Fruit fly (Drosophila melanogaster) whole organism, prepupa: Measurements from ENCODE around the gene Usp5.

Experiments used
- Blimp-1 ChIP-seq: fragments of 200-800 bp; sonication (Bioruptor generic); optimal IDR thresholded peaks from 3 replicates; lab custom pipeline; 2017; ENCODE audit warnings: missing biosample characterization, missing genetic modification characterization, mild to moderate bottlenecking, moderate library complexity, missing genetic modification reagents
- CG10631 ChIP-seq: fragments of 200-800 bp; sonication (Bioruptor generic); optimal IDR thresholded peaks from 2 replicates; lab custom pipeline; 2016; ENCODE audit warnings: missing biosample characterization, missing genetic modification characterization
- CG10669 ChIP-seq: fragments of 200-800 bp; sonication (Bioruptor generic); optimal IDR thresholded peaks from 3 replicates; lab custom pipeline; 2018; ENCODE audit warnings: missing biosample characterization, mild to moderate bottlenecking, missing genetic modification characterization, moderate library complexity
- CG11902 ChIP-seq: fragments of 200-800 bp; sonication (Bioruptor generic); optimal IDR thresholded peaks from 3 replicates; lab custom pipeline; 2016; ENCODE audit warnings: missing biosample characterization, missing genetic modification characterization
- CG15336 ChIP-seq: fragments of 200-800 bp; sonication (Bioruptor generic); IDR thresholded peaks from 2 replicates; pipeline ENCODE4 v1.3.6; 2022; ENCODE audit warnings: missing biosample characterization, missing genetic modification characterization
- CG1621 ChIP-seq: fragments of 200-800 bp; sonication (Bioruptor generic); optimal IDR thresholded peaks from 3 replicates; lab custom pipeline; 2018; ENCODE audit warnings: missing biosample characterization, mild to moderate bottlenecking, missing genetic modification characterization
- CG16779 ChIP-seq: fragments of 200-800 bp; sonication (Bioruptor generic); optimal IDR thresholded peaks from 3 replicates; lab custom pipeline; 2017; ENCODE audit warnings: missing biosample characterization, mild to moderate bottlenecking, missing genetic modification characterization
- CG3032 ChIP-seq: fragments of 200-800 bp; optimal IDR thresholded peaks from 2 replicates; lab custom pipeline; 2019; ENCODE audit warnings: missing biosample characterization, mild to moderate bottlenecking, missing genetic modification characterization, moderate library complexity
- CG31627 ChIP-seq: fragments of 200-800 bp; sonication (Bioruptor generic); optimal IDR thresholded peaks from 3 replicates; lab custom pipeline; 2016; ENCODE audit warnings: missing biosample characterization, missing genetic modification characterization
- CG32006 ChIP-seq: fragments of 200-800 bp; sonication (Bioruptor generic); optimal IDR thresholded peaks from 3 replicates; lab custom pipeline; 2017; ENCODE audit warnings: missing biosample characterization, mild to moderate bottlenecking, missing genetic modification characterization
- CG34406 ChIP-seq: fragments of 200-800 bp; sonication (Bioruptor generic); optimal IDR thresholded peaks from 3 replicates; lab custom pipeline; 2016; ENCODE audit warnings: missing biosample characterization, missing genetic modification characterization
- CG3919 ChIP-seq: fragments of 200-800 bp; sonication (Bioruptor generic); optimal IDR thresholded peaks from 3 replicates; lab custom pipeline; 2016; ENCODE audit warnings: missing biosample characterization, missing genetic modification characterization
- CG6792 ChIP-seq: fragments of 200-800 bp; sonication (Bioruptor generic); optimal IDR thresholded peaks from 3 replicates; lab custom pipeline; 2016; ENCODE audit warnings: missing biosample characterization, missing genetic modification characterization
- CG6854 ChIP-seq: fragments of 200-800 bp; sonication (Bioruptor generic); optimal IDR thresholded peaks from 2 replicates; lab custom pipeline; 2017; ENCODE audit warnings: missing biosample characterization, mild to moderate bottlenecking, missing genetic modification characterization
- CG7368 ChIP-seq: fragments of 200-800 bp; sonication (Bioruptor generic); optimal IDR thresholded peaks from 3 replicates; lab custom pipeline; 2016; ENCODE audit warnings: missing biosample characterization, missing genetic modification characterization
- CG8632 ChIP-seq: fragments of 200-800 bp; sonication (Bioruptor generic); optimal IDR thresholded peaks from 3 replicates; lab custom pipeline; 2016; ENCODE audit warnings: missing biosample characterization, missing genetic modification characterization
- CG9139 ChIP-seq: fragments of 200-800 bp; sonication (Bioruptor generic); optimal IDR thresholded peaks from 3 replicates; lab custom pipeline; 2017; ENCODE audit warnings: missing biosample characterization, mild to moderate bottlenecking, missing genetic modification characterization
- Eip75B ChIP-seq: fragments of 200-800 bp; sonication (Bioruptor generic); optimal IDR thresholded peaks from 3 replicates; lab custom pipeline; 2016; ENCODE audit warnings: missing biosample characterization, missing genetic modification characterization
- Eip78C ChIP-seq: fragments of 200-800 bp; sonication (Bioruptor generic); peaks from one replicate; lab custom pipeline; 2016; ENCODE audit warnings: missing biosample characterization, missing genetic modification characterization
- Eip93F ChIP-seq: fragments of 200-800 bp; sonication (Bioruptor generic); optimal IDR thresholded peaks from 2 replicates; lab custom pipeline; 2016; ENCODE audit warnings: missing biosample characterization, mild to moderate bottlenecking, missing genetic modification characterization
- Ets21C ChIP-seq: fragments of 200-800 bp; sonication (Bioruptor generic); optimal IDR thresholded peaks from 3 replicates; lab custom pipeline; 2016; ENCODE audit warnings: missing biosample characterization, missing genetic modification characterization
- Ets96B ChIP-seq: fragments of 200-800 bp; optimal IDR thresholded peaks from 2 replicates; lab custom pipeline; 2019; ENCODE audit warnings: missing biosample characterization, mild to moderate bottlenecking, missing genetic modification characterization, moderate library complexity
- Gug ChIP-seq: fragments of 200-800 bp; sonication (Bioruptor generic); IDR thresholded peaks from 2 replicates; pipeline ENCODE4 v1.3.6; 2022; ENCODE audit warnings: missing biosample characterization, missing genetic modification characterization
- Hr38 ChIP-seq: sonication (Bioruptor generic); optimal IDR thresholded peaks from 2 replicates; lab custom pipeline; 2016; ENCODE audit warnings: missing biosample characterization, missing genetic modification characterization
- Hr39 ChIP-seq: fragments of 200-800 bp; sonication (Bioruptor generic); optimal IDR thresholded peaks from 2 replicates; lab custom pipeline; 2016; ENCODE audit warnings: missing biosample characterization, missing genetic modification characterization
- Hr4 ChIP-seq: fragments of 200-800 bp; sonication (Bioruptor generic); optimal IDR thresholded peaks from 3 replicates; lab custom pipeline; 2016; ENCODE audit warnings: missing biosample characterization, missing genetic modification characterization
- Lpt ChIP-seq: fragments of 200-800 bp; sonication (Bioruptor generic); optimal IDR thresholded peaks from 3 replicates; lab custom pipeline; 2016; ENCODE audit warnings: missing biosample characterization, missing genetic modification characterization
- Met ChIP-seq: fragments of 200-800 bp; sonication (Bioruptor generic); optimal IDR thresholded peaks from 3 replicates; lab custom pipeline; 2016; ENCODE audit warnings: missing biosample characterization, missing genetic modification characterization
- OdsH ChIP-seq: fragments of 200-800 bp; sonication (Bioruptor generic); optimal IDR thresholded peaks from 3 replicates; lab custom pipeline; 2016; ENCODE audit warnings: missing biosample characterization, missing genetic modification characterization
- Smox ChIP-seq: fragments of 200-800 bp; sonication (Bioruptor generic); optimal IDR thresholded peaks from 3 replicates; lab custom pipeline; 2016; ENCODE audit warnings: missing biosample characterization, missing genetic modification characterization
- Sox14 ChIP-seq: fragments of 200-800 bp; sonication (Bioruptor generic); optimal IDR thresholded peaks from 3 replicates; lab custom pipeline; 2016; ENCODE audit warnings: missing biosample characterization, missing genetic modification characterization
- Sox15 ChIP-seq: fragments of 200-800 bp; sonication (Bioruptor generic); optimal IDR thresholded peaks from 3 replicates; lab custom pipeline; 2016; ENCODE audit warnings: missing biosample characterization, missing genetic modification characterization
- achi ChIP-seq: fragments of 200-800 bp; sonication (Bioruptor generic); optimal IDR thresholded peaks from 3 replicates; lab custom pipeline; 2016; ENCODE audit warnings: missing biosample characterization, missing genetic modification characterization
- acj6 ChIP-seq: fragments of 200-800 bp; sonication (Bioruptor generic); optimal IDR thresholded peaks from 3 replicates; lab custom pipeline; 2016; ENCODE audit warnings: missing biosample characterization, missing genetic modification characterization
- cyc ChIP-seq: fragments of 200-800 bp; sonication (Bioruptor generic); optimal IDR thresholded peaks from 3 replicates; lab custom pipeline; 2016; ENCODE audit warnings: missing biosample characterization, missing genetic modification characterization
- dac ChIP-seq: fragments of 200-800 bp; sonication (Bioruptor generic); optimal IDR thresholded peaks from 2 replicates; lab custom pipeline; 2017; ENCODE audit warnings: missing biosample characterization, mild to moderate bottlenecking, missing genetic modification characterization
- dsx ChIP-seq: fragments of 200-800 bp; optimal IDR thresholded peaks from 3 replicates; lab custom pipeline; 2019; ENCODE audit warnings: missing biosample characterization, mild to moderate bottlenecking, missing genetic modification characterization, moderate library complexity; ENCODE audit not compliant: poor library complexity, severe bottlenecking
- eg ChIP-seq: fragments of 200-800 bp; sonication (Bioruptor generic); IDR thresholded peaks from 3 replicates; pipeline ENCODE4 v1.3.6; 2022; ENCODE audit warnings: missing biosample characterization, missing genetic modification characterization
- esn ChIP-seq: fragments of 200-800 bp; sonication (Bioruptor generic); optimal IDR thresholded peaks from 2 replicates; lab custom pipeline; 2016; ENCODE audit warnings: missing biosample characterization, mild to moderate bottlenecking, missing genetic modification characterization, moderate library complexity
- fd85E ChIP-seq: fragments of 200-800 bp; sonication (Bioruptor generic); optimal IDR thresholded peaks from 3 replicates; lab custom pipeline; 2016; ENCODE audit warnings: missing biosample characterization, missing genetic modification characterization
- fkh ChIP-seq: fragments of 200-800 bp; sonication (Bioruptor generic); optimal IDR thresholded peaks from 3 replicates; lab custom pipeline; 2017; ENCODE audit warnings: missing biosample characterization, mild to moderate bottlenecking, missing genetic modification characterization, moderate library complexity
- lz ChIP-seq: fragments of 200-800 bp; sonication (Bioruptor generic); optimal IDR thresholded peaks from 3 replicates; lab custom pipeline; 2016; ENCODE audit warnings: missing biosample characterization, missing genetic modification characterization
- net ChIP-seq: fragments of 200-800 bp; sonication (Bioruptor generic); optimal IDR thresholded peaks from 3 replicates; lab custom pipeline; 2016; ENCODE audit warnings: missing biosample characterization, missing genetic modification characterization
- pdm3 ChIP-seq: fragments of 200-800 bp; sonication (Bioruptor generic); optimal IDR thresholded peaks from 3 replicates; lab custom pipeline; 2016; ENCODE audit warnings: missing biosample characterization, missing genetic modification characterization
- ss ChIP-seq, 2 experiments: fragments of 200-800 bp; sonication (Bioruptor generic); optimal IDR thresholded peaks; 2 replicates in 1 of 2; 3 replicates in 1 of 2; lab custom pipeline; 2017 to 2018; ENCODE audit warnings: mild to moderate bottlenecking in 2 of 2, missing biosample characterization in 2 of 2, missing genetic modification characterization in 2 of 2, moderate library complexity in 1 of 2
- svp ChIP-seq: fragments of 200-800 bp; sonication (Bioruptor generic); peaks from one replicate; lab custom pipeline; 2016; ENCODE audit warnings: missing biosample characterization, missing genetic modification characterization
- vri ChIP-seq: fragments of 200-800 bp; sonication (Bioruptor generic); optimal IDR thresholded peaks from 3 replicates; lab custom pipeline; 2016; ENCODE audit warnings: missing biosample characterization, mild to moderate bottlenecking, missing genetic modification characterization

The Usp5 gene

DNA sequence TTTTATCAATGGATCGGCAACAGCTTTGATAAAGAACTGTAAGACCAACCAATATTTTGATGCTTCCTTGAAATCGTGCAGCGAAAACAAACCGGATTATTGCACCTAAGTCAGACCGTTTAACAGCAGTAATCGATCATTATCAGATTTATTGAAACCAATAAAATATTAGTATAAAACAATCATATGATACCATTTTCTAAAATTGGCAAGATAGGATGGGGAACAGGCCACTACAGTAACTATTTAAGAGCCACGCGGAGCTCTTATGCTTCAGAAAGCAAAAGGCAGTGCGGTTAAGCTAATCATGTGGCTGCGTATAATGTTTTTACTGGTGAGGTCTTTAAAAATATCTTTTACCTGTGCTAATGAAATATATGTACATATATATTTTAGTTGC, 38.2 kb upstream of the Usp5 start, which contains the start of gene CG32284:
TSS of gene CG32284 (plus strand) at position 301 of the 400 bp plus-strand sequence.
- TF ChIP-seq Hr4 (GFP tag; lab: Kevin White, UChicago) (no peak), eg (GFP tag; lab: Robert Waterston, UW) (no peak), net (GFP tag; lab: Kevin White, UChicago) (no peak), CG3919 (no peak), dac (no peak), CG10669 (no peak), CG11902 (no peak), Ets96B (tag; lab: Kevin White, UChicago) (no peak), Met (GFP tag; lab: Kevin White, UChicago) (no peak), Lpt (no peak), lz (GFP tag; lab: Kevin White, UChicago) (no peak), CG7368 (GFP tag; lab: Kevin White, UChicago) (no peak)

DNA sequence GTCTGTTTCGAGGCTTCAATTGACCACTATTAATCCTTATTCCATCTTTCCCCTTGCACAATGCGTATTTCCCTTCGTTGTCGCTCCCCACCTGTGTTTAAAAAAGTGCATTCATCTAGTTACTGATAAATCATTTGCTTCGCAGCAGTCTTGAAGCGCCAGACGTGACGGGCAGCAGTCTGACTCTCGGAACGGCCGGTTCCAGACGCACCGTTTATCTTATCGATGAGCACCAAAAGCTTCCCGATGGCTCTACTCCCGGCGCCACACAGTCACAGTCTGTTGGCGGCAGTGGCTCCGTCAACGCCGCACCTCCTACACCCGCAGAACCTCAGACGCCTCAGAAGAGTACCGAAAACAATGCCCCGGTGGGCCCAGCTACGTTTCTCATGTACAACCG, 35.9 kb upstream of the Usp5 start, which contains the start of gene CG42494:
TSS of gene CG42494 (plus strand) at position 301 of the 400 bp plus-strand sequence.
- TF ChIP-seq OdsH (GFP tag; lab: Kevin White, UChicago) (no peak), CG8632 (GFP tag; lab: Kevin White, UChicago) (no peak), Eip78C (GFP tag; lab: Kevin White, UChicago) (no peak), acj6 (no peak), net (GFP tag; lab: Kevin White, UChicago) (no peak), fd85E (no peak), CG32006 (no peak), Ets96B (tag; lab: Kevin White, UChicago) (no peak), eg (GFP tag; lab: Robert Waterston, UW) (no peak), Hr4 (GFP tag; lab: Kevin White, UChicago) (no peak), dsx (no peak), Blimp-1 (GFP tag; lab: Kevin White, UChicago) (no peak)
- TF ChIP-seq, all 60 proteins: peak for 0

DNA sequence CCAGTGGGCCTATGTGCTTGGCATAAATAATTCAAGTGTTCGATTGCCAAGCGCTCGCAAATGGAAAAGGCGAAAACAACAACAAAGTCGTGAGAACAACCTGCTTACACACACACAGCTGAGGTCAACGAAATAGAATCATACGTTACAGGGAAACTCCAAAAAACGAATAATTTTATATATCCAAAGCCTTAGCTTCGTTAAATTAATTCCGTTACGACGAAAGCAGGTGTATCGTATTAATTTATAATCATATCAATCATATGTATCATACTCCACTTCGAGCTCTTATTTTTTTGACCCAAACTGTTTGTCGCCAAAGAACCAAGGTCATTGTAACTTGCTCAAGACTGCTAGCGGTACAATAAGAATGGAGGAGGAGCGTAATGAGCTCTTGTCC, 31.3 kb upstream of the Usp5 start:
- TF ChIP-seq CG16779: peak; percentile 82
- peak; percentile 86 for TF ChIP-seq Gug
- TF ChIP-seq CG34406 (GFP tag; lab: Kevin White, UChicago): peak; percentile 89
- peak; percentile 67 for TF ChIP-seq fd85E
- peak; percentile 92 for TF ChIP-seq CG1621
- TF ChIP-seq achi: no peak
- peak; percentile 94 for TF ChIP-seq dsx
- peak; percentile 98 for TF ChIP-seq Eip78C (GFP tag; lab: Kevin White, UChicago)
- no peak for TF ChIP-seq Smox
- TF ChIP-seq Met (GFP tag; lab: Kevin White, UChicago): peak; percentile 93
- TF ChIP-seq CG6854: peak; percentile 89
- peak; percentile 83 for TF ChIP-seq CG11902
- TF ChIP-seq ss (GFP tag; optimal IDR thresholded peaks at IDR 0.05; lab: Kevin White, UChicago): peak in 1 of 2 experiments; percentile 89
- TF ChIP-seq esn (GFP tag; lab: Kevin White, UChicago): peak; percentile 94
- TF ChIP-seq CG32006: peak; percentile 85
- TF ChIP-seq Sox15: peak; percentile 77
- peak; percentile 93 for TF ChIP-seq Sox14
- TF ChIP-seq Eip75B (GFP tag; lab: Kevin White, UChicago): peak; percentile 96
- TF ChIP-seq lz (GFP tag; lab: Kevin White, UChicago): peak; percentile 93
- peak; percentile 94 for TF ChIP-seq CG3919
- TF ChIP-seq fkh (GFP tag; lab: Kevin White, UChicago): no peak
- TF ChIP-seq Lpt: peak; percentile 76
- TF ChIP-seq pdm3: peak; percentile 90
- peak; percentile 90 for TF ChIP-seq CG8632 (GFP tag; lab: Kevin White, UChicago)
- peak; percentile 88 for TF ChIP-seq CG15336 (GFP tag; lab: Robert Waterston, UW)
- peak; percentile 86 for TF ChIP-seq CG9139 (GFP tag; lab: Kevin White, UChicago)
- peak; percentile 86 for TF ChIP-seq Eip93F
- no peak for TF ChIP-seq Hr38 (GFP tag; lab: Kevin White, UChicago)
- TF ChIP-seq Hr39 (GFP tag; lab: Kevin White, UChicago): peak; percentile 95
- TF ChIP-seq CG3032 (tag; lab: Kevin White, UChicago): peak; percentile 91
- TF ChIP-seq Hr4 (GFP tag; lab: Kevin White, UChicago): peak; percentile 75
- TF ChIP-seq dac: peak; percentile 35
- no peak for TF ChIP-seq CG10631 (GFP tag; lab: Kevin White, UChicago)
- no peak for TF ChIP-seq svp (GFP tag; lab: Kevin White, UChicago)
- TF ChIP-seq CG6792 (GFP tag; lab: Kevin White, UChicago): peak; percentile 93
- peak; percentile 91 for TF ChIP-seq CG31627
- TF ChIP-seq cyc (GFP tag; lab: Kevin White, UChicago): peak; percentile 93
- TF ChIP-seq Ets21C (GFP tag; lab: Kevin White, UChicago): peak; percentile 88
- no peak for TF ChIP-seq vri (GFP tag; lab: Kevin White, UChicago)
